Worm (Caenorhabditis elegans): Measurements from ENCODE around the gene rbf-1.

rbf-1 gene

DNA sequence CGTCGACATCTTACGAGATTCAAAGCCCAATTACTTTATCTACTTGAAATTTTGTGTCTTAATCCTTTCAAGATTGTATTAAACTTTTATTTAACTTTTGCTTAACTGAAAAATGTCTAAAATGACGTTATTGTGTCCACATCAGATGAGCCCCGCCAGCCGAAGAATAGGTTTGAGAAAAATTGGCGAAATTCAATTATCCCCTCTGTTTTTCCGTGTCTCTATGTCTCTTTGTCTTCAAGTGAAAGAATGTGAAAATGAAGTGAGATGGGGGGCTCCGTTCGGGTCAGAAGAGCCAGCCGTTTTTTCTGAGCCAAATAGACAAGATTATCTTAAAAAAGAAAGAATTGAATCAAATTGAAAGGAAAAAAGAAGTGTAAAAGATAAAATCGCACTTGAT lies 1.7 kb downstream of the rbf-1 start:
- TF ChIP-seq klf-2 (GFP tag; conservative IDR thresholded peaks at IDR 0.05): no peak

DNA sequence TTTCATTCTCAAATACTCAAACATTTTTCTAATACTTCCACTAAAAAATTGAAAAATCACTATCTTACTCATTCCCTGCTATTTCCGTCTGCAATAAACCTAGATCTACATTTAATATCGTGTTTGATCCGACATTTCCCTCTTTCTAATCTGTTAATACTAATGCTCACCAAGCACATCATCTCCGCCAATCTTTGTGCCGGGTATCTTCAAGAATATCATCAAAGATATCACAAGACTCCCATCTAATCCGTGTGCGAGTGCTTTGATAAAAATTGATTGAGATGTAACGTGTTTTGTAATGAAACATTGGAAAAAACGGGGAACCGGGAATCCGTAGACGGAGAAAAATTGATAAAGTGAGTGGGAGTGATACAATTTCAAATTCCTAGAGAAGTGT lies 3.8 kb downstream of the rbf-1 start:
- TF ChIP-seq ref-1 (GFP tag; conservative IDR thresholded peaks at IDR 0.05) (no peak), klf-2 (GFP tag; conservative IDR thresholded peaks at IDR 0.05) (no peak), tab-1 (GFP tag; IDR thresholded peaks at IDR 0.05) (no peak), med-1 (GFP tag; optimal IDR thresholded peaks at IDR 0.05; ENCODE audit: insufficient read depth) (no peak), ztf-23 (GFP tag; IDR thresholded peaks at IDR 0.05) (no peak), T22C8.4 (GFP tag; IDR thresholded peaks at IDR 0.05) (no peak), cog-1 (tag; optimal IDR thresholded peaks at IDR 0.05) (no peak)

DNA sequence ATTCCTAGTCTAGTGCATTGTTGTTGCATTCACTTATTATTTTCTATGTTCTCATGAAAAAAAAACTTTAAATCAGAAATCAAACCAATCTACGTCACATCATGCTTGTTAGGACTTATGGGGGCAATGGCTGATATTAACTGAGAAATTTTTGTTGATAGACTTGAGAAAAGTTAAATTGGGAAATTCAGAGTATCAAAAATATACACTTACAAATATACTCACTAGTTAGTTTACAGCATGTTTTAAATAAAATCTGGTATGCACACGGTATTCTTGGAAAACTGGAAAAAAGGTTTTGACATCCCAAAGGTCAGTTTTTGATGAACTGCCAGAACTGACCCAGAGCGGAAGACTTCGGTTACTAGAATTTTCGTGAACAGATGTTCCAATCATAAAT lies 5.4 kb downstream of the rbf-1 start:
- TF ChIP-seq T22C8.4 (GFP tag; IDR thresholded peaks at IDR 0.05): no peak
- TF ChIP-seq klf-2 (GFP tag; conservative IDR thresholded peaks at IDR 0.05): no peak
- no peak for TF ChIP-seq med-1 (GFP tag; optimal IDR thresholded peaks at IDR 0.05; ENCODE audit: insufficient read depth)
- TF ChIP-seq ref-1 (GFP tag; conservative IDR thresholded peaks at IDR 0.05): no peak
- no peak for TF ChIP-seq ztf-29 (GFP tag; IDR thresholded peaks at IDR 0.05)
- no peak for TF ChIP-seq ztf-23 (GFP tag; IDR thresholded peaks at IDR 0.05)
- TF ChIP-seq cog-1 (tag; optimal IDR thresholded peaks at IDR 0.05): no peak
- no peak for TF ChIP-seq flt-1 (GFP tag; IDR thresholded peaks at IDR 0.05)
- no peak for TF ChIP-seq tab-1 (GFP tag; IDR thresholded peaks at IDR 0.05)

DNA sequence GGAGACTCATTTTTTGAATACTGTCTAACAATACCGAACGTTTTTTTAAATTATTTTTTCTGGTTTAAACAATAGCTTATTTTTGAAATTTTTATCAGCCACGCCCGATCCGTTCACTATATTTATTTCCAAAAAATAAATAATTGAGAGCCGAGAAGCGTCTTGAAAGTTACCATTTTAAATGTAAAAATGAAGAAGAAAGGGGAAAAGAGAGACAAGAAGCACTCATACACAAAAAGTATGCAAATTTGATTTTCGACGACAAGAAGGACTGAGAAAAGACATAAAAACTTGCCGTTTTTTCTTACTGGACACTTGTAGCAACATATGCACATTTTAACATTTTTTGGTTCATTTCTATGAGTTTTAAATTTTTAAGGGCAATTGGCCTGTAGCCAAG lies 6.2 kb downstream of the rbf-1 start:
- TF ChIP-seq med-1 (GFP tag; optimal IDR thresholded peaks at IDR 0.05; ENCODE audit: insufficient read depth): no peak
- no peak for TF ChIP-seq tab-1 (GFP tag; IDR thresholded peaks at IDR 0.05)
- TF ChIP-seq ztf-29 (GFP tag; IDR thresholded peaks at IDR 0.05): no peak
- no peak for TF ChIP-seq cog-1 (tag; optimal IDR thresholded peaks at IDR 0.05)
- TF ChIP-seq klf-2 (GFP tag; conservative IDR thresholded peaks at IDR 0.05): no peak

DNA sequence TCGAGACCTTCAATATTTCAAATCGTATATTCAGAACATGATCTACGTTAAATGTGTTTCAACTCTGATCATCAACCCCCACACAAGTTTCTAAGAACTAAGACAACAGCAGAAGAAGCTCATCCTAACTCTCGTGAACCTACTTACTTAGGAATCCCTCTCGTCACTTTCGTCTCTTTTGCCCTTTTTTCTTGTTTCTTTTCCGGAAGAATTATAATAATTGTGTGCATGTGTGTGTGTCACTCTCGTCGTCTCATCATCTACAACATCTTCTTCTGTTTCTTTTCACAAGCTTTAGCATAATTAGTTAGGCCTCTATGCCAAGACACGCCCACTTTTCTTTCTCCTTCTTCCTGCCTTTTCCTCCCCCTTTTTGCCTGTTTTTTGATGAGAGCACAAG lies 14.9 kb downstream of the rbf-1 start:
- TF ChIP-seq flt-1 (GFP tag; IDR thresholded peaks at IDR 0.05) (no peak), klf-2 (GFP tag; conservative IDR thresholded peaks at IDR 0.05) (no peak), ref-1 (GFP tag; conservative IDR thresholded peaks at IDR 0.05) (no peak), T22C8.4 (GFP tag; IDR thresholded peaks at IDR 0.05) (no peak), ztf-29 (GFP tag; IDR thresholded peaks at IDR 0.05) (no peak), tab-1 (GFP tag; IDR thresholded peaks at IDR 0.05) (no peak), ztf-23 (GFP tag; IDR thresholded peaks at IDR 0.05) (no peak), cog-1 (tag; optimal IDR thresholded peaks at IDR 0.05) (no peak), med-1 (GFP tag; optimal IDR thresholded peaks at IDR 0.05; ENCODE audit: insufficient read depth) (no peak)

DNA sequence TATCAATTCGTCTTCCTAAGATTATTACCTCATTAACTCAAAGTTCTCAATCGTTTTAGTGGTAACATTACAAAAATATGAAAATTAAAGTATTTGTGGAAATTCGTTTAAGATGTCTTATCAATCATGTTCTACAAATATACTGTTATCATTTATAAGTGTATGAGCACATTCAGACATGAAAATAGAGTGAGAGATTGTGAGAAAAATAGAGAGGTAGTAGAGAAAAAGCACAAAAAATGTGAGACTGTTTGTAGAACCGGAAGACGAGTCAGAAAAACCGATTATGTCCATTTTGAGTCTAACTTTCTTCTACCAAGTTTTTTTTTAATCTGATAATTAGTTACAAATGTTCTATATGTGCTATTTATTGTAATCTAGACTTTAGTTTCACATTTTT lies 17.7 kb downstream of the rbf-1 start:
- TF ChIP-seq T22C8.4 (GFP tag; IDR thresholded peaks at IDR 0.05) (no peak), tab-1 (GFP tag; IDR thresholded peaks at IDR 0.05) (no peak), med-1 (GFP tag; optimal IDR thresholded peaks at IDR 0.05; ENCODE audit: insufficient read depth) (no peak), ztf-29 (GFP tag; IDR thresholded peaks at IDR 0.05) (no peak), cog-1 (tag; optimal IDR thresholded peaks at IDR 0.05) (no peak)

DNA sequence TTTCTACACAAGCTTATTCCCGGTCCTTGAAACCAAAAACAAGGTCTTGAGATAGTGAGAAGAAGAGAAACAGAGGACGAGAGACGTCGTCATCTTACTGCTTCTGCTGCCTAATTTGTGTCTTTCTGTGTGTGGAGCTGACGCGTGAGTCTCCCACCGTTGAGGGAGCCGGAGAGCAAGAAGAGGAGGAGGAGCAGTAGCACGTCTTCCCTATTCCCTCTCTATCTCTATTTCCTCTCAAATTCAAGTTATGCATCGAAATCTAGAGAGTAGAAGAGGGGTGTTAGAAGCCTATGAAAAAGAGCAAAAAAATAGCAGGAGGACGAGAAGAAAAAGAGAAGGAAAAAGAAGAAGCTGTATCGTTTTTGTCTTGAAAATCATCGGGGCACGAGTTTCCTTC lies 19.6 kb downstream of the rbf-1 start:
- TF ChIP-seq ztf-29 (GFP tag; IDR thresholded peaks at IDR 0.05): no peak
- no peak for TF ChIP-seq cog-1 (tag; optimal IDR thresholded peaks at IDR 0.05)
- TF ChIP-seq flt-1 (GFP tag; IDR thresholded peaks at IDR 0.05): no peak
- TF ChIP-seq med-1 (GFP tag; optimal IDR thresholded peaks at IDR 0.05; ENCODE audit: insufficient read depth): no peak
- no peak for TF ChIP-seq ref-1 (GFP tag; conservative IDR thresholded peaks at IDR 0.05)
- TF ChIP-seq tab-1 (GFP tag; IDR thresholded peaks at IDR 0.05): no peak
- no peak for TF ChIP-seq T22C8.4 (GFP tag; IDR thresholded peaks at IDR 0.05)
- no peak for TF ChIP-seq klf-2 (GFP tag; conservative IDR thresholded peaks at IDR 0.05)
- no peak for TF ChIP-seq ztf-23 (GFP tag; IDR thresholded peaks at IDR 0.05)

DNA sequence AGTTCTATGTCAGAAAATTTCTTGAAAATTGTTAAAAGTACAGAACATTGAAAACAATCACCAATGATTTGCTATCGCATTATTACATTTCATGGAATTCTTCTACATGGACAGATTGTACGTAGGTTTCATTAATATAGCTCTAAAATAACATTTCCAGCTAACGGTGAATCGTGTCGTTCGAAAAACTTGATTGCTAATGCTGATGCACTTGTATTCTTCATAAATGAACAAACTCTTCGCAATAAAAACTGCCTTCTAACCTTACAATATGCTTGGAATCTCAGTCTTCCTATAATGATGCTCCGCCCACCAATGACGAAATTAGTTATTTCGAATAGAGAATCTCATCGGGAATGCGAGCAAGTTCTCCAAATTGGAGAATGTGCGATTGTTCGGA lies 30.0 kb downstream of the rbf-1 start, which contains the start of gene F37A4.6:
F37A4.6 (plus strand) TSS at position 301 of the 400 bp plus-strand sequence.
- TF ChIP-seq tab-1 (GFP tag; IDR thresholded peaks at IDR 0.05): no peak
- TF ChIP-seq ztf-23 (GFP tag; IDR thresholded peaks at IDR 0.05): no peak
- TF ChIP-seq klf-2 (GFP tag; conservative IDR thresholded peaks at IDR 0.05): no peak
- no peak for TF ChIP-seq cog-1 (tag; optimal IDR thresholded peaks at IDR 0.05)
- no peak for TF ChIP-seq med-1 (GFP tag; optimal IDR thresholded peaks at IDR 0.05; ENCODE audit: insufficient read depth)
- TF ChIP-seq T22C8.4 (GFP tag; IDR thresholded peaks at IDR 0.05): no peak
- no peak for TF ChIP-seq ref-1 (GFP tag; conservative IDR thresholded peaks at IDR 0.05)
- no peak for TF ChIP-seq flt-1 (GFP tag; IDR thresholded peaks at IDR 0.05)
- TF ChIP-seq ztf-29 (GFP tag; IDR thresholded peaks at IDR 0.05): no peak

DNA sequence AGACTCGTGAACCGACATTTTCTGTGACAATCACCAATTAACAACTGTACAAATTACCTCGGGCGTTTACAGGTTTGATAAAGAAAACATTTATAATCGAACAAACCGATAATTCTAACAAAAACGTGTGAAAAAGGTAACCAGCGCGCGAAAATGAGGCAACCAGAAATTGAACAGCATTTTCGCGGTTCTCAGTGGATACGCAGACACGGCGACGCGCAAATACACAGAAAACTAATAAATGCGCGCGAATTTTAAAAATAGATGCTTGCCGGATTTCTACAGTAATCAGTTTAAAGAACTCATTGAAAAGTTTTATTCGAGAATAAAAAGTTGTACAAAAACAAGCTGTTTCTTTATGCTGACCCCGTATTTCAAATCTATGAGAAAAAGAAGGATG lies 34.4 kb downstream of the rbf-1 start, which contains the start of gene isw-1:
isw-1 (minus strand) TSS at position 118 of the 400 bp plus-strand sequence.
- TF ChIP-seq ref-1 (GFP tag; conservative IDR thresholded peaks at IDR 0.05): no peak
- TF ChIP-seq ztf-23 (GFP tag; IDR thresholded peaks at IDR 0.05): no peak
- peak; percentile 56 for TF ChIP-seq cog-1 (tag; optimal IDR thresholded peaks at IDR 0.05)

DNA sequence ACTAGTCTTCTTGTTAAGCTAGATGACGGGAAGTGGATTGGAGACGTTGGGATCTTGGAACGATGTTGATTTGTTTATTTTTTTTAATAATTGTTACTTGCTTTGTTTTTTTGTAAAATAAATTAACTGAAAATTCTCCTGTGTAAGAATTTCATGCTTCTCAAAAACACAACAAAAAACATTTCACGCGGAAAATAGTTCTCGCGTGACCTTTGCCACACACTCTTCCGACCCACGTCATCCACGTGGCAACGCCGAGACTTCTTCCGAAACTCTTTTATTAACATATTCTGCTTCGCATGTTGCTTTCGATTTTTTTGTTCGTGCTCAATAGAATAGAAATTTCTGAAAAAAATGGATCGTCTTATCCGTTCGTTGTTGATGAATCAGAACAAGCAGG lies 36.0 kb downstream of the rbf-1 start, which contains the start of gene F37A4.5:
F37A4.5 (plus strand) TSS at position 301 of the 400 bp plus-strand sequence.
- TF ChIP-seq klf-2 (GFP tag; conservative IDR thresholded peaks at IDR 0.05): no peak
- TF ChIP-seq ztf-23 (GFP tag; IDR thresholded peaks at IDR 0.05): no peak
- TF ChIP-seq T22C8.4 (GFP tag; IDR thresholded peaks at IDR 0.05): no peak
- TF ChIP-seq flt-1 (GFP tag; IDR thresholded peaks at IDR 0.05): no peak
- no peak for TF ChIP-seq ztf-29 (GFP tag; IDR thresholded peaks at IDR 0.05)
- no peak for TF ChIP-seq cog-1 (tag; optimal IDR thresholded peaks at IDR 0.05)
- TF ChIP-seq ref-1 (GFP tag; conservative IDR thresholded peaks at IDR 0.05): no peak
- no peak for TF ChIP-seq med-1 (GFP tag; optimal IDR thresholded peaks at IDR 0.05; ENCODE audit: insufficient read depth)
- TF ChIP-seq tab-1 (GFP tag; IDR thresholded peaks at IDR 0.05): no peak

DNA sequence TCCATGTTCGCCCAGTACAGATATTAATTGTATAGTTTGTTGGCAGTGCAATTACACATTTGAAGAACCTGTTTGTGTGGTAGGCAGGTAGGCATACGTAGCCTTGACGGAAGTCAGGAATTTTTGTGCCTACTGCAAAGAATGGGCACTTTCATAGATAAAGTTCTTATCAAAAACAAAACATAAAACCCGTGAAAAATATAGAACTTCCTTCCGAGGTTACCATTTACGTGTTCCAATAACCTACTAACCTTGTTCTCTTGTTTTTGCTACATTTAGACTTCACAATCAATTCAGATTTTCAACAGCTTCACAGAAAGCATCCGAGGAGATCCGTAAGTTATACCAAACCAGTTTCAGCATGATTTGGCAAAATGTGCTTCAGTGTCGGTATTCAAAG lies 37.7 kb downstream of the rbf-1 start, which contains the start of gene F37A4.4:
F37A4.4 (plus strand) TSS at position 301 of the 400 bp plus-strand sequence.
- TF ChIP-seq ztf-23 (GFP tag; IDR thresholded peaks at IDR 0.05): no peak
- TF ChIP-seq tab-1 (GFP tag; IDR thresholded peaks at IDR 0.05): no peak
- TF ChIP-seq ref-1 (GFP tag; conservative IDR thresholded peaks at IDR 0.05): no peak
- TF ChIP-seq T22C8.4 (GFP tag; IDR thresholded peaks at IDR 0.05): no peak
- TF ChIP-seq klf-2 (GFP tag; conservative IDR thresholded peaks at IDR 0.05): no peak
